Fruit fly (Drosophila melanogaster): ENCODE measurements around the gene mei-217.

Gene mei-217

DNA sequence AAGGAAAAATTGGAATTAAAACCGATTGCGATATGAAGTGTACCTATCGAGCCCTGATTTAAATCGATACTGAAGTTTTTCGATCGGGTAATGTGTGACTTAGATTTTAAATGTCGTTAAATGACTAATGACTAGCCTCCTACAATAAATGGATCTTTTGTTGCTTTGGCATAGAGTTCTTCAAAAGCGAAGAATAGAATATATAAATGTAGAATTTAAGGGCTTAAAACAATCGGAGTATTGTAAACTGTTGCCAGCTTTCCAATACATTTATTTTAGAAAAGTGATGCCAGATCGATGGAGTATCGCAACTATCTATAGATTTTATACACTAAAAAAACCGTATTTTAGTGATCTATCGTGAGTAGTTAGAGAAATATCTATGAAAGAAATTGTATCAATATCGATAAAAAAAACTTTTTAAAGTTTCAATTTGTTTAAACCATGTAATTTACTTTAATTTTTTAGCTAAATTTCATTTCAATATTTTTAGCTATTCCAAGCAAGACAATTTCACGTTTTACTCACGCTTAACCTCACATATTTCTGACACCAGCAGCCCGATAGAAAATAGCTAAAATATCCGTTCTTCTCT is at the start of gene mei-217, which contains the start of gene mei-218 (continued):
- no peak for TF ChIP-seq CG3726 (GFP tag; IDR thresholded peaks at IDR 0.05)
- TF ChIP-seq fd64A (GFP tag; optimal IDR thresholded peaks at IDR 0.05): no peak
- no peak for TF ChIP-seq ham (GFP tag; IDR thresholded peaks at IDR 0.05)
- no peak for TF ChIP-seq fd96Cb (tag; optimal IDR thresholded peaks at IDR 0.05)
- TF ChIP-seq CG30403 (GFP tag; optimal IDR thresholded peaks at IDR 0.05): peak; percentile 53
- no peak for TF ChIP-seq CG9817 (tag; optimal IDR thresholded peaks at IDR 0.05)
- no peak for TF ChIP-seq fd3F (GFP tag; optimal IDR thresholded peaks at IDR 0.05)
- no peak for TF ChIP-seq Meics (GFP tag; optimal IDR thresholded peaks at IDR 0.05)
- no peak; the same call in 1 of the 3 replicates for TF ChIP-seq CG17361 (GFP tag; IDR thresholded peaks at IDR 0.05)
- TF ChIP-seq CG14667 (GFP tag; IDR thresholded peaks at IDR 0.05): no peak
- TF ChIP-seq ranshi (GFP tag; IDR thresholded peaks at IDR 0.05): no peak
- no peak for TF ChIP-seq CG11247 (GFP tag; IDR thresholded peaks at IDR 0.05)
- no peak for TF ChIP-seq CG10274 (GFP tag; optimal IDR thresholded peaks at IDR 0.05)
- peak; percentile 66 for TF ChIP-seq CG10267 (tag; optimal IDR thresholded peaks at IDR 0.05)
- peak; percentile 84 for TF ChIP-seq BEAF-32 (GFP tag; optimal IDR thresholded peaks at IDR 0.05)
- TF ChIP-seq CG15479 (GFP tag; optimal IDR thresholded peaks at IDR 0.05): no peak
- no peak for TF ChIP-seq NfI (GFP tag; optimal IDR thresholded peaks at IDR 0.05)
- no peak for TF ChIP-seq eyg (GFP tag; optimal IDR thresholded peaks at IDR 0.05)
- TF ChIP-seq lab (GFP tag; optimal IDR thresholded peaks at IDR 0.05): no peak
- TF ChIP-seq gcm (GFP tag; optimal IDR thresholded peaks at IDR 0.05): no peak
- no peak for TF ChIP-seq CG15514 (GFP tag; optimal IDR thresholded peaks at IDR 0.05)
- no peak for TF ChIP-seq CG11093 (GFP tag; IDR thresholded peaks at IDR 0.05)
- no peak for TF ChIP-seq CG8478 (optimal IDR thresholded peaks at IDR 0.05)
- no peak for TF ChIP-seq trh (GFP tag; optimal IDR thresholded peaks at IDR 0.05)
- no peak for TF ChIP-seq fru (optimal IDR thresholded peaks at IDR 0.05)
- TF ChIP-seq Mad (GFP tag; optimal IDR thresholded peaks at IDR 0.05): no peak
- TF ChIP-seq CG7839 (tag; optimal IDR thresholded peaks at IDR 0.05): no peak
- no peak for TF ChIP-seq Six4 (GFP tag; optimal IDR thresholded peaks at IDR 0.05)
- no peak for TF ChIP-seq B-H2 (GFP tag; optimal IDR thresholded peaks at IDR 0.05)
- peak; percentile 22 for TF ChIP-seq CG4424 (GFP tag; optimal IDR thresholded peaks at IDR 0.05)
- no peak for TF ChIP-seq gce (GFP tag; IDR thresholded peaks at IDR 0.05)
- TF ChIP-seq Lim3 (GFP tag; IDR thresholded peaks at IDR 0.05): no peak
- TF ChIP-seq CG1792 (GFP tag; optimal IDR thresholded peaks at IDR 0.05): no peak
- TF ChIP-seq HmgZ (tag; optimal IDR thresholded peaks at IDR 0.05): no peak
- TF ChIP-seq CG4854 (GFP tag; optimal IDR thresholded peaks at IDR 0.05): no peak
- TF ChIP-seq wor (GFP tag; IDR thresholded peaks at IDR 0.05): no peak
- TF ChIP-seq CG8281 (tag; optimal IDR thresholded peaks at IDR 0.05): no peak
- TF ChIP-seq nau (GFP tag; optimal IDR thresholded peaks at IDR 0.05): no peak
- no peak for TF ChIP-seq CG2889 (GFP tag; IDR thresholded peaks at IDR 0.05)
- no peak for TF ChIP-seq CG3163 (GFP tag; optimal IDR thresholded peaks at IDR 0.05)
- no peak for TF ChIP-seq usp (GFP tag; optimal IDR thresholded peaks at IDR 0.05)
- no peak for TF ChIP-seq CG6175 (GFP tag; IDR thresholded peaks at IDR 0.05)
- no peak for TF ChIP-seq NFAT (GFP tag; IDR thresholded peaks at IDR 0.05)
- TF ChIP-seq Ets65A (GFP tag): peak; percentile 50
- TF ChIP-seq kni (GFP tag; optimal IDR thresholded peaks at IDR 0.05): no peak
- TF ChIP-seq CG13424 (tag; optimal IDR thresholded peaks at IDR 0.05): peak; percentile 32
- TF ChIP-seq Gsc (GFP tag; IDR thresholded peaks at IDR 0.05): no peak
- no peak for TF ChIP-seq Camta (GFP tag; optimal IDR thresholded peaks at IDR 0.05)
- no peak for TF ChIP-seq Dbx (GFP tag; IDR thresholded peaks at IDR 0.05)
- no peak for TF ChIP-seq CG9797 (GFP tag; optimal IDR thresholded peaks at IDR 0.05)
- TF ChIP-seq CG30020 (tag; optimal IDR thresholded peaks at IDR 0.05): peak; percentile 46
- TF ChIP-seq CG15011 (GFP tag; optimal IDR thresholded peaks at IDR 0.05): no peak
